Worm (Caenorhabditis elegans) whole organism, L3 larva: ENCODE results near the gene gpc-1.

ENCODE experiments used
- aly-2 ChIP-seq: fragments of 150-350 bp; optimal IDR thresholded peaks from 2 replicates; lab custom pipeline; 2014; ENCODE audit warnings: missing biosample characterization, missing genetic modification characterization
- ama-1 ChIP-seq: fragments of 150-350 bp; optimal IDR thresholded peaks from 2 replicates; lab custom pipeline; 2018
- ceh-16 ChIP-seq: sonication (generic microtip); optimal IDR thresholded peaks from 2 replicates; lab custom pipeline; 2017; ENCODE audit warnings: missing biosample characterization, missing genetic modification characterization
- ceh-82 ChIP-seq: fragments of 150-350 bp; optimal IDR thresholded peaks from 2 replicates; lab custom pipeline; 2014; ENCODE audit warnings: missing biosample characterization, missing genetic modification characterization
- ceh-9 ChIP-seq: sonication (generic microtip); optimal IDR thresholded peaks from 2 replicates; lab custom pipeline; 2018; ENCODE audit warnings: missing biosample characterization, missing genetic modification characterization
- egl-27 ChIP-seq: sonication (generic microtip); optimal IDR thresholded peaks from 4 replicates; lab custom pipeline; 2017; ENCODE audit warnings: missing biosample characterization, missing genetic modification reagents, missing genetic modification characterization
- elt-2 ChIP-seq: sonication (generic microtip); optimal IDR thresholded peaks from 2 replicates; lab custom pipeline; 2016; ENCODE audit warnings: missing genetic modification reagents, mild to moderate bottlenecking, missing genetic modification characterization, missing compliant biosample characterization
- fkh-2 ChIP-seq: fragments of 150-350 bp; optimal IDR thresholded peaks from 2 replicates; lab custom pipeline; 2014; ENCODE audit warnings: missing biosample characterization, missing genetic modification reagents, missing genetic modification characterization
- hmg-11 ChIP-seq: sonication (generic microtip); optimal IDR thresholded peaks from 2 replicates; lab custom pipeline; 2016; ENCODE audit warnings: missing genetic modification characterization, missing compliant biosample characterization
- jun-1 ChIP-seq: fragments of 150-350 bp; optimal IDR thresholded peaks from 2 replicates; lab custom pipeline; 2014; ENCODE audit warnings: missing biosample characterization, missing genetic modification reagents, missing genetic modification characterization
- lin-39 ChIP-seq: fragments of 150-350 bp; optimal IDR thresholded peaks from 2 replicates; lab custom pipeline; 2018; ENCODE audit warnings: missing biosample characterization, missing genetic modification reagents, missing genetic modification characterization
- mdl-1 ChIP-seq: fragments of 150-350 bp; optimal IDR thresholded peaks from 2 replicates; lab custom pipeline; 2014; ENCODE audit warnings: missing biosample characterization, missing genetic modification characterization
- nfya-1 ChIP-seq: sonication (generic microtip); optimal IDR thresholded peaks from 2 replicates; lab custom pipeline; 2017; ENCODE audit warnings: missing genetic modification characterization, mild to moderate bottlenecking, missing compliant biosample characterization, antibody characterized with exemption, moderate library complexity; ENCODE audit not compliant: insufficient read depth
- nhr-11 ChIP-seq: fragments of 150-350 bp; optimal IDR thresholded peaks from 2 replicates; lab custom pipeline; 2014; ENCODE audit warnings: missing biosample characterization, missing genetic modification characterization
- nhr-12 ChIP-seq: fragments of 150-350 bp; optimal IDR thresholded peaks from 2 replicates; lab custom pipeline; 2014; ENCODE audit warnings: missing biosample characterization, missing genetic modification characterization
- nhr-23 ChIP-seq: fragments of 150-350 bp; optimal IDR thresholded peaks from 2 replicates; lab custom pipeline; 2014; ENCODE audit warnings: missing biosample characterization, missing genetic modification reagents, missing genetic modification characterization
- nhr-237 ChIP-seq: fragments of 150-350 bp; optimal IDR thresholded peaks from 2 replicates; lab custom pipeline; 2014; ENCODE audit warnings: missing biosample characterization, missing genetic modification characterization
- nhr-25 ChIP-seq: sonication (generic microtip); optimal IDR thresholded peaks from 2 replicates; lab custom pipeline; 2017; ENCODE audit warnings: missing biosample characterization, missing genetic modification characterization
- nhr-28 ChIP-seq: fragments of 150-350 bp; optimal IDR thresholded peaks from 2 replicates; lab custom pipeline; 2014; ENCODE audit warnings: missing biosample characterization, missing genetic modification characterization
- nhr-43 ChIP-seq: sonication (generic microtip); optimal IDR thresholded peaks from 2 replicates; lab custom pipeline; 2016; ENCODE audit warnings: mild to moderate bottlenecking, missing genetic modification characterization, missing compliant biosample characterization; ENCODE audit not compliant: poor library complexity, severe bottlenecking
- nhr-67 ChIP-seq: fragments of 150-350 bp; optimal IDR thresholded peaks from 2 replicates; lab custom pipeline; 2014; ENCODE audit warnings: missing biosample characterization, missing genetic modification characterization
- nhr-76 ChIP-seq: fragments of 150-350 bp; sonication (generic microtip); optimal IDR thresholded peaks from 5 replicates; lab custom pipeline; 2014; ENCODE audit warnings: missing biosample characterization, missing genetic modification characterization
- nhr-77 ChIP-seq: fragments of 150-350 bp; optimal IDR thresholded peaks from 2 replicates; lab custom pipeline; 2014; ENCODE audit warnings: missing biosample characterization, missing genetic modification characterization
- pha-4 ChIP-seq: fragments of 150-350 bp; optimal IDR thresholded peaks from 2 replicates; lab custom pipeline; 2014; ENCODE audit warnings: missing biosample characterization, missing genetic modification reagents, missing genetic modification characterization
- pqm-1 ChIP-seq: fragments of 150-350 bp; optimal IDR thresholded peaks from 2 replicates; lab custom pipeline; 2017; ENCODE audit warnings: missing biosample characterization, missing genetic modification characterization, inconsistent platforms
- sea-2 ChIP-seq: fragments of 150-350 bp; sonication (generic microtip); optimal IDR thresholded peaks from 4 replicates; lab custom pipeline; 2014; ENCODE audit warnings: missing biosample characterization, missing genetic modification reagents, missing genetic modification characterization
- skn-1 ChIP-seq: fragments of 150-350 bp; optimal IDR thresholded peaks from 2 replicates; lab custom pipeline; 2014; ENCODE audit warnings: missing biosample characterization, missing genetic modification characterization
- unc-39 ChIP-seq: sonication (generic microtip); optimal IDR thresholded peaks from 4 replicates; lab custom pipeline; 2017; ENCODE audit warnings: missing biosample characterization, missing genetic modification characterization
- zag-1 ChIP-seq: fragments of 150-350 bp; optimal IDR thresholded peaks from 2 replicates; lab custom pipeline; 2014; ENCODE audit warnings: missing biosample characterization, missing genetic modification characterization
- ztf-11 ChIP-seq: fragments of 150-350 bp; optimal IDR thresholded peaks from 2 replicates; lab custom pipeline; 2014; ENCODE audit warnings: missing biosample characterization, missing genetic modification characterization
- ztf-4 ChIP-seq: fragments of 150-350 bp; optimal IDR thresholded peaks from 2 replicates; lab custom pipeline; 2014; ENCODE audit warnings: missing biosample characterization, missing genetic modification characterization

The gpc-1 gene

DNA sequence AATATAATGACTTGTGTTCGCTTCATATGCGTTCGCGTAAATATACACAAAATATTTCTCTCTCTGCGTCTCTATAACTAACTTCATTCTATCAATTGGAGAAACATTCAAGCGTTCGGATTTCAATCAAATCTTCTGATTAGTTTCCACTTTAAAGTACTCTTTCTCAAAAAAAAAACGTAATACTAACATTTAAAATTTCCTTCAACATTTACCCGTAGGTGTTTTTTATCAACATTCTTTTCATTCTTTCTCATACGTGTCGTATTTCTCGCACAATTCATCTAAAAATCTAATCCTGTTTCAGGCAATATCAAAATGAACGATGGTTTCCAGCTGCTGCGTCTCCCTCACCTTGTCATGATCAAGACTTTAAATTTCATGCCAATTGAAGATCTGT lies 27.1 kb downstream of the gpc-1 start, which contains the start of gene T14G8.2:
Gene T14G8.2, plus strand, starts transcription at position 301 of the 400 bp plus-strand sequence.
- TF ChIP-seq ztf-11 (no peak), aly-2 (tag; lab: Kevin White, UChicago) (no peak), nfya-1 (tag; lab: Kevin White, UChicago) (no peak), skn-1 (tag; lab: Kevin White, UChicago) (no peak), nhr-76 (tag; lab: Kevin White, UChicago) (no peak), ceh-9 (no peak), nhr-237 (tag; lab: Kevin White, UChicago) (no peak), nhr-67 (tag; lab: Kevin White, UChicago) (no peak), ceh-82 (tag; lab: Kevin White, UChicago) (no peak), sea-2 (GFP tag; lab: Kevin White, UChicago) (no peak), fkh-2 (tag; lab: Kevin White, UChicago) (no peak), lin-39 (tag; lab: Kevin White, UChicago) (no peak), nhr-77 (no peak)
- TF ChIP-seq, all 47 proteins: peak for 0

DNA sequence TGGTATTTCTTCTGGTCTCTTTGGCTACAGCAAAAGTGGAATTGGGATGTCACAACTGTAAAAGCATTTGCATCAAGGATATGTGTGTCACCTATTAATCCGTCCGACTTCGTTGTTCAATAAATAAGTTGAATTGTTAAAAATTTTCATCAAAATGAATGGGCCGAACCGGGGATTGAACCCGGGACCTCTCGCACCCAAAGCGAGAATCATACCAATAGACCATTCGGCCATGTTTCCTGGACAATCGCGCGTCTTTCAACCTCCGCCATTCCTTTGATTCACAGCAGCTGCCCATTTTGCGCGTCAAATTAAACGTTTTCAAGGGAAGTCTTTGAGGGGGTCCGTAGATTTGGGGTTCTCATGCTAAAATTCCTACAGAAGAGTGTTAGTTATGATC lies 30.1 kb downstream of the gpc-1 start:
- TF ChIP-seq lin-39 (tag; lab: Kevin White, UChicago) (peak; percentile 3), egl-27 (tag; lab: Kevin White, UChicago) (no peak)
- TF ChIP-seq, all 47 proteins: peak for 1

DNA sequence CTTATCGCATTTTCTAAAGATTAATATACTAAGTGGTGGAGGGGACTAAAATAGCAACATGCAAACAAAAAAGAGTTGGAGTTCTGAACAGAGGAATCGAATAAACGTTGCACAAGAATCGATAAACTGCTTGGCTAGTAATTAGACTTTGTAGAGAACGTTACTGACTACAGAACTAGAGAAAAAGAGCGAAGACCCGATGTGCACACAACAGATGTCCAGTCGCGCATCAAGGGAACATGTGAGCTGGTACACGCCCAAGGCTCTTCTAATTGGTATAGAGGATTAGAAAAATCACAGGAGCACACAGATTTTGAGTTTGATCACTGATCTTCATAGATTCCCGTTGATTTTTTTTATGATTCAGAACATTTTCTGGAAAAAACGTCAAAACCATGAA lies 30.7 kb downstream of the gpc-1 start:
- TF ChIP-seq ceh-16 (tag; lab: Kevin White, UChicago) (no peak), skn-1 (tag; lab: Kevin White, UChicago) (no peak), nhr-43 (tag; lab: Kevin White, UChicago) (no peak), sea-2 (GFP tag; lab: Kevin White, UChicago) (no peak), hmg-11 (tag; lab: Kevin White, UChicago) (no peak), aly-2 (tag; lab: Kevin White, UChicago) (no peak), elt-2 (tag; lab: Kevin White, UChicago) (no peak), nhr-67 (tag; lab: Kevin White, UChicago) (no peak), unc-39 (tag; lab: Kevin White, UChicago) (no peak), nhr-77 (no peak), nhr-76 (tag; lab: Kevin White, UChicago) (no peak), nhr-237 (tag; lab: Kevin White, UChicago) (no peak), nfya-1 (tag; lab: Kevin White, UChicago) (no peak), nhr-12 (no peak), ztf-11 (no peak), ama-1 (lab: Kevin White, UChicago) (no peak), zag-1 (no peak), ceh-82 (tag; lab: Kevin White, UChicago) (no peak), nhr-11 (tag; lab: Kevin White, UChicago) (no peak)

DNA sequence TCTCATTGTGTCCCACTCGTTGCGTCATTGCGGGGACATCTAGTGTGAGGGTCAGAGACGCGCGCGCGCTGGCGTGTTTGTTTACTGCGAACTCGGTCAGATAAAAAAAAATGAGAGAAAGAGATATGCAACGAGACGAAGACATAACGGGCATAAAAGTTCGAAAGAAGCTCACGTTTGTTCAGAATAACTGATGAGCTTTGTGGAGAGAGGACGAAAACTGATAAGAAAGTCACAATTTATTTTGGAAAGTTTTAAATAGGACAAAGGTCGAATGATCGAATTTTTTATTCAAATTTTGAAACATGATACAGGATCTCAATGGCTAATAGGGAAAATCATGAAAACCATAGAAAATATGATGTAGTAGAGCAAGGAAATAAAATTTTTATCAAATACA lies 31.7 kb downstream of the gpc-1 start:
- TF ChIP-seq lin-39 (tag; lab: Kevin White, UChicago) (peak; percentile 8), ceh-9 (no peak), nfya-1 (tag; lab: Kevin White, UChicago) (peak; percentile 23), fkh-2 (tag; lab: Kevin White, UChicago) (no peak), elt-2 (tag; lab: Kevin White, UChicago) (peak; percentile 45), nhr-67 (tag; lab: Kevin White, UChicago) (no peak), pha-4 (tag; lab: Kevin White, UChicago) (peak; percentile 40), nhr-23 (tag; lab: Kevin White, UChicago) (peak; percentile 33)

DNA sequence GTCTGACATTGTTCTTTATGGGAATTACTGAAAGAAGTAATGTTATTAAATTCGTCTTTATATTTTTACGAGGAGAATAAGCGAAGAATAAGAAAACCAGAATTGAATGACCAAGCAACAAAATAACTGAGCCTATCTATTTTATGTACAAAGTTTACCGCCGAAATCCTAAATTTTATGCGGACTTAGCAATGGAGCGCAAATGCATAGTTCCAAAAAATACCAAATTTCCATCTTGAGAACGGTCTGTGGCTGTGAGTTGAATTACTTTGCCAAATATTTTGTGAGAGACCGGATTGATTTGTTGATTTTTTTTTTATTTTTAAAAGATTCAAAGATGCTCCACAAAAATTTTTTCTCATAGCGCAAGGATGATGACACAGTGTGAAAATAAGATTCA lies 32.2 kb downstream of the gpc-1 start, which contains the start of gene chd-3:
Gene chd-3, minus strand, starts transcription at position 27 of the 400 bp plus-strand sequence.
- TF ChIP-seq nhr-25 (no peak), pha-4 (tag; lab: Kevin White, UChicago) (no peak), jun-1 (tag; lab: Kevin White, UChicago) (no peak), ceh-16 (tag; lab: Kevin White, UChicago) (no peak), nhr-28 (no peak), egl-27 (tag; lab: Kevin White, UChicago) (no peak), elt-2 (tag; lab: Kevin White, UChicago) (no peak), mdl-1 (no peak)
- TF ChIP-seq, all 47 proteins: peak for 0

DNA sequence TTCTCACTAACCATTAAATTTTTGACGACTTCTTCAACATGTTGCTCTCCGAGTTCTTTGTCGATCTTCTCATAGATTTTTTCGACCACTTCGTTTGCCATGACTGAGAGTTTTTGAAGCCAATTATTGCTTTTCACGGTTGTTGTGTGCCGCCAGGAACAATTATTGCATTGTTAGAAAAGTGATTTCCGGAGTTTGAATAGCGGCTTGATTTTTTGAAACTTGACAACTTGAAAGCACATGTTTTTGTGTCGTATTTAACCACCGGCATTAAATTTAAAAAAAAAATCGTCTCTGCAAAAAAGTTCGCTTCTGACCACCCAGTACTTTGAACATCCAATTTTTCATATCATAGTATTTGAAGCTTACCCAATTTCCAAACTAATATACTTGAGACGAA lies 38.7 kb downstream of the gpc-1 start, which contains the start of gene C52G5.3:
Gene C52G5.3, minus strand, starts transcription at position 101 of the 400 bp plus-strand sequence.
- TF ChIP-seq egl-27 (tag; lab: Kevin White, UChicago) (no peak), pqm-1 (tag; lab: Kevin White, UChicago) (no peak), skn-1 (tag; lab: Kevin White, UChicago) (no peak), ztf-4 (tag; lab: Kevin White, UChicago) (no peak), nhr-23 (tag; lab: Kevin White, UChicago) (no peak), fkh-2 (tag; lab: Kevin White, UChicago) (no peak), pha-4 (tag; lab: Kevin White, UChicago) (no peak), nhr-25 (no peak), ceh-82 (tag; lab: Kevin White, UChicago) (no peak)
